Fruit fly (Drosophila melanogaster) whole organism, embryonic: ENCODE measurements around the gene jim.

Source experiments
- CG1529 ChIP-seq: fragments of 200-800 bp; sonication (Bioruptor generic); optimal IDR thresholded peaks from 3 replicates; lab custom pipeline; 2018; ENCODE audit warnings: missing biosample characterization, missing genetic modification characterization
- CG17328 ChIP-seq: fragments of 200-800 bp; sonication (Bioruptor generic); IDR thresholded peaks from 2 replicates; pipeline ENCODE4 v1.3.6; 2022; ENCODE audit warnings: missing biosample characterization, missing genetic modification characterization
- CG6654 ChIP-seq: fragments of 200-800 bp; sonication (Bioruptor generic); optimal IDR thresholded peaks from 2 replicates; lab custom pipeline; 2017; ENCODE audit warnings: missing biosample characterization, mild to moderate bottlenecking, missing genetic modification characterization
- Sin3A ChIP-seq: fragments of >200 bp; optimal IDR thresholded peaks from 2 replicates; lab custom pipeline; 2018
- caup ChIP-seq: fragments of 200-800 bp; sonication (Bioruptor generic); optimal IDR thresholded peaks from 3 replicates; lab custom pipeline; 2017; ENCODE audit warnings: missing biosample characterization, mild to moderate bottlenecking, missing genetic modification characterization, moderate library complexity; ENCODE audit not compliant: severe bottlenecking
- h ChIP-seq: fragments of >200 bp; optimal IDR thresholded peaks from 2 replicates; lab custom pipeline; 2017
- ken ChIP-seq: fragments of 200-800 bp; sonication (Bioruptor generic); IDR thresholded peaks from 3 replicates; pipeline ENCODE4 v1.3.6; 2022; ENCODE audit warnings: missing biosample characterization, missing genetic modification characterization
- zfh2 ChIP-seq: fragments of 200-800 bp; sonication (Bioruptor generic); optimal IDR thresholded peaks from 2 replicates; lab custom pipeline; 2016; ENCODE audit warnings: missing biosample characterization, missing genetic modification characterization

dm6 chr3L:22871845-22872361 lies 36.9 kb upstream of the jim start, which contains the start of the genes CG11109 and Arf1:
- TF ChIP-seq Sin3A (peak; percentile 27), ken (no peak), zfh2 (no peak), CG17328 (GFP tag; lab: Robert Waterston, UW) (no peak), CG1529 (GFP tag; lab: Kevin White, UChicago) (no peak), CG6654 (no peak), caup (GFP tag; lab: Kevin White, UChicago) (no peak), h (lab: Kevin White, UChicago) (no peak)
